Comparison of ENCODE assay signal across 5 worm cellular contexts in genomic region chrIV:14888889-14889664, ce11.
TF ChIP-seq lines count a peak whose summit lies in the region.

No protein-coding gene starts in this region.

TF ChIP-seq in whole organism, L1 larva, 84 proteins besides CTCF, POLR2A, EP300 and RAD21 (continues in another document):
- TF ChIP-seq unc-130 (tag; optimal IDR thresholded peaks at IDR 0.05; lab: Kevin White, UChicago) = no peak
- no peak for TF ChIP-seq unc-30 (tag; optimal IDR thresholded peaks at IDR 0.05; lab: Kevin White, UChicago)
- TF ChIP-seq efl-1 (optimal IDR thresholded peaks at IDR 0.05; lab: Kevin White, UChicago) = no peak
- TF ChIP-seq efl-1 (GFP tag; optimal IDR thresholded peaks at IDR 0.05 in 1 of 2; lab: Kevin White, UChicago) = peak in 1 of 2 experiments; percentile 81
- no peak for TF ChIP-seq sup-37 (GFP tag; optimal IDR thresholded peaks at IDR 0.05; lab: Kevin White, UChicago)
- peak; percentile 37 for TF ChIP-seq snu-23 (GFP tag; optimal IDR thresholded peaks at IDR 0.05; lab: Kevin White, UChicago)
- TF ChIP-seq hpl-2 (GFP tag; optimal IDR thresholded peaks at IDR 0.05; lab: Kevin White, UChicago) = no peak
- TF ChIP-seq elt-2 (tag; optimal IDR thresholded peaks at IDR 0.05; lab: Kevin White, UChicago) = peak; percentile 50
- TF ChIP-seq pax-3 (tag; optimal IDR thresholded peaks at IDR 0.05; lab: Kevin White, UChicago) = no peak
- TF ChIP-seq nhr-71 (tag; optimal IDR thresholded peaks at IDR 0.05; lab: Kevin White, UChicago) = peak; percentile 34
- TF ChIP-seq ceh-88 (GFP tag; IDR thresholded peaks at IDR 0.05; lab: Robert Waterston, UW) = no peak
- TF ChIP-seq irx-1 (tag; optimal IDR thresholded peaks at IDR 0.05; lab: Kevin White, UChicago) = no peak
- TF ChIP-seq grh-1 (GFP tag; IDR thresholded peaks at IDR 0.05; lab: Robert Waterston, UW) = no peak
- no peak for TF ChIP-seq lin-14 (GFP tag; optimal IDR thresholded peaks at IDR 0.05; lab: Kevin White, UChicago)
- TF ChIP-seq lin-15B (tag; optimal IDR thresholded peaks at IDR 0.05; lab: Kevin White, UChicago) = no peak
- TF ChIP-seq nhr-28 (tag; optimal IDR thresholded peaks at IDR 0.05; lab: Kevin White, UChicago) = no peak
- TF ChIP-seq ceh-82 (tag; optimal IDR thresholded peaks at IDR 0.05; lab: Kevin White, UChicago) = no peak
- TF ChIP-seq nhr-90 (tag; optimal IDR thresholded peaks at IDR 0.05; lab: Kevin White, UChicago; ENCODE audit: poor library complexity) = peak; percentile 41
- TF ChIP-seq ceh-8 (GFP tag; optimal IDR thresholded peaks at IDR 0.05; lab: Kevin White, UChicago) = no peak

TF ChIP-seq in whole organism, L2 larva, 48 proteins besides CTCF, POLR2A, EP300 and RAD21 (continues in another document):
- no peak for TF ChIP-seq F13H6.1 (tag; optimal IDR thresholded peaks at IDR 0.05; lab: Kevin White, UChicago)
- no peak for TF ChIP-seq lsy-2 (tag; optimal IDR thresholded peaks at IDR 0.05; lab: Kevin White, UChicago)
- no peak for TF ChIP-seq nhr-6 (tag; optimal IDR thresholded peaks at IDR 0.05; lab: Kevin White, UChicago)
- peak; percentile 51 for TF ChIP-seq fos-1 (tag; optimal IDR thresholded peaks at IDR 0.05; lab: Kevin White, UChicago)
- no peak for TF ChIP-seq nhr-10 (tag; optimal IDR thresholded peaks at IDR 0.05; lab: Kevin White, UChicago)
- peak; percentile 5 for TF ChIP-seq lin-11 (tag; optimal IDR thresholded peaks at IDR 0.05; lab: Kevin White, UChicago)
- no peak for TF ChIP-seq C34F6.9 (tag; optimal IDR thresholded peaks at IDR 0.05; lab: Kevin White, UChicago)
- TF ChIP-seq nhr-129 (tag; optimal IDR thresholded peaks at IDR 0.05; lab: Kevin White, UChicago) = peak; percentile 31
- TF ChIP-seq lin-13 (GFP tag; optimal IDR thresholded peaks at IDR 0.05; lab: Kevin White, UChicago) = no peak
- no peak for TF ChIP-seq snpc-4 (tag; optimal IDR thresholded peaks at IDR 0.05; lab: Kevin White, UChicago)
- no peak for TF ChIP-seq elt-3 (tag; optimal IDR thresholded peaks at IDR 0.05; lab: Kevin White, UChicago)
- peak; percentile 20 for TF ChIP-seq crh-2 (tag; optimal IDR thresholded peaks at IDR 0.05; lab: Kevin White, UChicago)
- TF ChIP-seq Y55F3AM.14 (GFP tag; optimal IDR thresholded peaks at IDR 0.05; lab: Kevin White, UChicago) = no peak
- peak; percentile 7 for TF ChIP-seq sma-9 (GFP tag; optimal IDR thresholded peaks at IDR 0.05; lab: Kevin White, UChicago)
- TF ChIP-seq sma-9 (tag; optimal IDR thresholded peaks at IDR 0.05; lab: Kevin White, UChicago) = no peak
- TF ChIP-seq ztf-1 (GFP tag; conservative IDR thresholded peaks at IDR 0.05; lab: Robert Waterston, UW) = no peak
- no peak for TF ChIP-seq R02D3.7 (tag; optimal IDR thresholded peaks at IDR 0.05; lab: Kevin White, UChicago)
- TF ChIP-seq ztf-4 (tag; optimal IDR thresholded peaks at IDR 0.05; lab: Kevin White, UChicago) = no peak
- TF ChIP-seq alr-1 (tag; optimal IDR thresholded peaks at IDR 0.05; lab: Kevin White, UChicago) = no peak
- TF ChIP-seq ZK546.5 (tag; optimal IDR thresholded peaks at IDR 0.05; lab: Kevin White, UChicago) = no peak

TF ChIP-seq in whole organism, L3 larva, 47 proteins besides CTCF, POLR2A, EP300 and RAD21:
- TF ChIP-seq pqm-1 (tag; optimal IDR thresholded peaks at IDR 0.05; lab: Kevin White, UChicago) = peak; percentile 42
- TF ChIP-seq nhr-28 (tag; optimal IDR thresholded peaks at IDR 0.05; lab: Kevin White, UChicago) = no peak
- TF ChIP-seq lin-39 (tag; optimal IDR thresholded peaks at IDR 0.05; lab: Kevin White, UChicago) = peak; percentile 32
- peak; percentile 88 for TF ChIP-seq pha-4 (tag; optimal IDR thresholded peaks at IDR 0.05; lab: Kevin White, UChicago)
- TF ChIP-seq nhr-67 (tag; optimal IDR thresholded peaks at IDR 0.05; lab: Kevin White, UChicago) = no peak
- TF ChIP-seq snpc-4 (tag; optimal IDR thresholded peaks at IDR 0.05; lab: Kevin White, UChicago) = peak; percentile 57
- TF ChIP-seq elt-2 (tag; optimal IDR thresholded peaks at IDR 0.05; lab: Kevin White, UChicago) = peak; percentile 40
- peak; percentile 49 for TF ChIP-seq hmg-11 (tag; optimal IDR thresholded peaks at IDR 0.05; lab: Kevin White, UChicago)

TF ChIP-seq in whole organism, L4 larva, 104 proteins besides CTCF, POLR2A, EP300 and RAD21 (continues in another document):
- TF ChIP-seq lir-3 (tag; optimal IDR thresholded peaks at IDR 0.05; lab: Kevin White, UChicago) (no peak), spr-1 (tag; optimal IDR thresholded peaks at IDR 0.05; lab: Kevin White, UChicago) (peak; percentile 4), F26F4.8 (GFP tag; conservative IDR thresholded peaks at IDR 0.05; lab: Robert Waterston, UW) (0 out of 2 replicates have a peak, but pooled peaks have one; percentile 6), D1046.2 (GFP tag; IDR thresholded peaks at IDR 0.05; lab: Robert Waterston, UW) (no peak), nhr-48 (tag; optimal IDR thresholded peaks at IDR 0.05; lab: Kevin White, UChicago) (no peak), nhr-77 (tag; optimal IDR thresholded peaks at IDR 0.05; lab: Kevin White, UChicago) (no peak), nhr-42 (GFP tag; IDR thresholded peaks at IDR 0.05; lab: Robert Waterston, UW) (no peak), ceh-44 (GFP tag; IDR thresholded peaks at IDR 0.05; lab: Robert Waterston, UW) (no peak), duxl-1 (tag; optimal IDR thresholded peaks at IDR 0.05; lab: Kevin White, UChicago; ENCODE audit: poor library complexity) (no peak), aha-1 (tag; lab: Kevin White, UChicago) (peak; percentile 94), ceh-32 (tag; optimal IDR thresholded peaks at IDR 0.05; lab: Kevin White, UChicago; ENCODE audit: poor library complexity) (no peak), zip-2 (tag; optimal IDR thresholded peaks at IDR 0.05; lab: Kevin White, UChicago) (no peak), ama-1 (optimal IDR thresholded peaks at IDR 0.05; lab: Kevin White, UChicago) (no peak), nhr-41 (GFP tag; IDR thresholded peaks at IDR 0.05; lab: Robert Waterston, UW) (no peak), ceh-20 (GFP tag; IDR thresholded peaks at IDR 0.05; lab: Robert Waterston, UW) (no peak), pha-4 (GFP tag; IDR thresholded peaks at IDR 0.05; lab: Robert Waterston, UW) (0 out of 2 replicates have a peak, but pooled peaks have one; percentile 48), pha-4 (tag; optimal IDR thresholded peaks at IDR 0.05; lab: Kevin White, UChicago) (no peak), lin-29 (GFP tag; IDR thresholded peaks at IDR 0.05; lab: Robert Waterston, UW) (no peak), rbr-2 (tag; optimal IDR thresholded peaks at IDR 0.05; lab: Kevin White, UChicago) (no peak), daf-16 (GFP tag; optimal IDR thresholded peaks at IDR 0.05; lab: Kevin White, UChicago) (peak in 1 of 2 experiments; percentile 47), daf-16 (tag; optimal IDR thresholded peaks at IDR 0.05; lab: Kevin White, UChicago) (peak; percentile 75), saeg-2 (GFP tag; IDR thresholded peaks at IDR 0.05; lab: Robert Waterston, UW) (0 out of 2 replicates have a peak, but pooled peaks have one; percentile 30), arid-1 (GFP tag; conservative IDR thresholded peaks at IDR 0.05; lab: Robert Waterston, UW) (no peak), egl-27 (tag; optimal IDR thresholded peaks at IDR 0.05; lab: Kevin White, UChicago) (no peak), tag-97 (GFP tag; IDR thresholded peaks at IDR 0.05; lab: Robert Waterston, UW) (no peak), dve-1 (tag; optimal IDR thresholded peaks at IDR 0.05; lab: Kevin White, UChicago; ENCODE audit: insufficient read depth) (peak; percentile 7)

TF ChIP-seq in whole organism, young adult, 124 proteins besides CTCF, POLR2A, EP300 and RAD21 (continues in another document):
- peak; percentile 13 for TF ChIP-seq ceh-79 (tag; optimal IDR thresholded peaks at IDR 0.05; lab: Kevin White, UChicago)
- TF ChIP-seq him-1 (tag; optimal IDR thresholded peaks at IDR 0.05; lab: Kevin White, UChicago) = peak; percentile 60
- peak; percentile 56; the same call in 1 of the 2 replicates for TF ChIP-seq D2030.7 (GFP tag; IDR thresholded peaks at IDR 0.05; lab: Robert Waterston, UW)
- TF ChIP-seq K12H6.12 (tag; optimal IDR thresholded peaks at IDR 0.05; lab: Kevin White, UChicago) = no peak
- TF ChIP-seq attf-5 (GFP tag; optimal IDR thresholded peaks at IDR 0.05; lab: Kevin White, UChicago) = peak; percentile 26
- peak; percentile 36 for TF ChIP-seq hmg-1.2 (GFP tag; IDR thresholded peaks at IDR 0.05; lab: Robert Waterston, UW)
- no peak for TF ChIP-seq madf-8 (GFP tag; conservative IDR thresholded peaks at IDR 0.05; lab: Robert Waterston, UW)
- TF ChIP-seq ZK185.1 (tag; optimal IDR thresholded peaks at IDR 0.05; lab: Kevin White, UChicago; ENCODE audit: poor library complexity, severe bottlenecking) = peak; percentile 49
- peak; percentile 11 for TF ChIP-seq nhr-80 (tag; optimal IDR thresholded peaks at IDR 0.05; lab: Kevin White, UChicago)
- peak; percentile 28; the same call in 1 of the 2 replicates for TF ChIP-seq pbrm-1 (GFP tag; IDR thresholded peaks at IDR 0.05; lab: Robert Waterston, UW)
- TF ChIP-seq cebp-1 (GFP tag; IDR thresholded peaks at IDR 0.05; lab: Robert Waterston, UW) = no peak
- peak; percentile 22 for TF ChIP-seq cebp-1 (tag; optimal IDR thresholded peaks at IDR 0.05; lab: Kevin White, UChicago)
- no peak for TF ChIP-seq lin-54 (GFP tag; optimal IDR thresholded peaks at IDR 0.05; lab: Kevin White, UChicago)
- 0 out of 2 replicates have a peak, but pooled peaks have one; percentile 23 for TF ChIP-seq B0336.3 (GFP tag; IDR thresholded peaks at IDR 0.05; lab: Robert Waterston, UW)
- TF ChIP-seq ztf-6 (GFP tag; IDR thresholded peaks at IDR 0.05; lab: Robert Waterston, UW) = no peak
- peak; percentile 62 for TF ChIP-seq snpc-3.4 (tag; optimal IDR thresholded peaks at IDR 0.05; lab: Kevin White, UChicago)
- TF ChIP-seq ama-1 (optimal IDR thresholded peaks at IDR 0.05; lab: Kevin White, UChicago) = no peak
- TF ChIP-seq ama-1 (GFP tag; optimal IDR thresholded peaks at IDR 0.05; lab: Kevin White, UChicago) = peak in 1 of 2 experiments; percentile 59
- no peak for TF ChIP-seq mes-4 (tag; optimal IDR thresholded peaks at IDR 0.05; lab: Kevin White, UChicago)
- peak; percentile 30 for TF ChIP-seq die-1 (tag; optimal IDR thresholded peaks at IDR 0.05; lab: Kevin White, UChicago)
- TF ChIP-seq nhr-90 (tag; optimal IDR thresholded peaks at IDR 0.05; lab: Kevin White, UChicago) = peak; percentile 38
- TF ChIP-seq somi-1 (GFP tag; optimal IDR thresholded peaks at IDR 0.05; lab: Kevin White, UChicago) = no peak
- peak in 1 of 3 experiments; percentile 35 for TF ChIP-seq lin-35 (GFP tag; optimal IDR thresholded peaks at IDR 0.05; lab: Kevin White, UChicago)
- TF ChIP-seq snpc-1.1 (tag; optimal IDR thresholded peaks at IDR 0.05; lab: Kevin White, UChicago; ENCODE audit: insufficient read depth) = peak; percentile 49
- no peak for TF ChIP-seq xnd-1 (tag; optimal IDR thresholded peaks at IDR 0.05; lab: Kevin White, UChicago)
- no peak for TF ChIP-seq C06A6.2 (GFP tag; conservative IDR thresholded peaks at IDR 0.05; lab: Robert Waterston, UW)
- no peak for TF ChIP-seq mcd-1 (GFP tag; IDR thresholded peaks at IDR 0.05; lab: Robert Waterston, UW)
- peak; percentile 97 for TF ChIP-seq attf-6 (GFP tag; IDR thresholded peaks at IDR 0.05; lab: Robert Waterston, UW)
- 0 out of 2 replicates have a peak, but pooled peaks have one; percentile 26 for TF ChIP-seq egl-44 (GFP tag; IDR thresholded peaks at IDR 0.05; lab: Robert Waterston, UW)
